ENCODE assay signal across 1 fruit fly cellular context in the genomic region with DNA sequence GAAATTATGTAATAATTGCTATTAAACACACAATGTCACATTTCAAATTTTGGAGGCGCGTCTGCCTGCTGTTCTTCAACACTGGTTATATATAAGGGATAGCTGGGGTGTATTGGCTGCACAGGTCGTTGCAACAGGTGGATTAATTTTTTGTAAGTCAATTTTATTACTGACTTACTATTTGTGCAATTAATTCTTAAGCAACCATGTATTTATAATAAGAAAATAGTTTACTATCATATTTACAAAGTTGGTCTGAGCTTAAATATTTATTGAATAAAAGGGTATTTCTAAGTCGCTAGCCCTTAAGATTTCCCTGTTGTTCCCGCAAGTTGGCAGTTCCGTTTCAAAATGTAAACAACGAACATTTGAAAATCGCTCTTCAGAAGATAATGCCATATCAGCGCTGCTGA.
A peak's percentile ranks its signal among the peaks of the same experiment; 100 is the strongest.
TF ChIP-seq lines count a peak whose summit lies in the region.

A gene (plus strand): TSS at position 336 of the 413 bp plus-strand sequence.

TF ChIP-seq in whole organism, embryonic, 481 proteins besides CTCF, POLR2A, EP300 and RAD21 (continued from another document):
- TF ChIP-seq Sox102F (GFP tag; optimal IDR thresholded peaks at IDR 0.05; lab: Kevin White, UChicago) (peak; percentile 83), Asciz (GFP tag; optimal IDR thresholded peaks at IDR 0.05; lab: Kevin White, UChicago) (peak; percentile 74), CG7839 (tag; optimal IDR thresholded peaks at IDR 0.05; lab: Kevin White, UChicago) (peak; percentile 88), slbo (GFP tag; IDR thresholded peaks at IDR 0.05; lab: Robert Waterston, UW) (peak; percentile 92), CG12942 (GFP tag; optimal IDR thresholded peaks at IDR 0.05; lab: Kevin White, UChicago) (peak; percentile 77), Bdp1 (GFP tag; optimal IDR thresholded peaks at IDR 0.05; lab: Kevin White, UChicago) (peak; percentile 66), Hey (tag; optimal IDR thresholded peaks at IDR 0.05; lab: Kevin White, UChicago) (no peak), CG8290 (GFP tag; optimal IDR thresholded peaks at IDR 0.05; lab: Kevin White, UChicago) (peak; percentile 79), CG8290 (tag; optimal IDR thresholded peaks at IDR 0.05; lab: Kevin White, UChicago) (peak; percentile 49 to 69), CG2129 (GFP tag; IDR thresholded peaks at IDR 0.05; lab: Robert Waterston, UW; ENCODE audit: partially characterized antibody) (no peak), Deaf1 (tag; optimal IDR thresholded peaks at IDR 0.05; lab: Kevin White, UChicago) (peak; percentile 54)
